Fruit fly (Drosophila melanogaster): ENCODE data around the gene Sfp84E.

Sfp84E gene

dm6 chr3R:7964751-7965319 lies 15.3 kb downstream of the Sfp84E start:
- TF ChIP-seq CTCF (optimal IDR thresholded peaks at IDR 0.05) (no peak), CG8478 (optimal IDR thresholded peaks at IDR 0.05) (no peak)

- no peak for TF ChIP-seq CTCF (optimal IDR thresholded peaks at IDR 0.05)
- no peak for TF ChIP-seq CG8478 (optimal IDR thresholded peaks at IDR 0.05)
Observed at dm6 chr3R:7963495-7964132, 16.5 kb downstream of the Sfp84E start.

- TF ChIP-seq CTCF (optimal IDR thresholded peaks at IDR 0.05) (no peak), CG8478 (optimal IDR thresholded peaks at IDR 0.05) (no peak)
Observed at dm6 chr3R:7962778-7963494, 17.2 kb downstream of the Sfp84E start.

dm6 chr3R:7961348-7961747 lies 18.8 kb downstream of the Sfp84E start:
- no peak for TF ChIP-seq CG8478 (optimal IDR thresholded peaks at IDR 0.05)
- no peak for TF ChIP-seq CTCF (optimal IDR thresholded peaks at IDR 0.05)

dm6 chr3R:7957008-7957407 lies 23.1 kb downstream of the Sfp84E start:
- TF ChIP-seq CTCF (optimal IDR thresholded peaks at IDR 0.05) (no peak), CG8478 (optimal IDR thresholded peaks at IDR 0.05) (no peak)

- TF ChIP-seq CTCF (optimal IDR thresholded peaks at IDR 0.05) = no peak
- TF ChIP-seq CG8478 (optimal IDR thresholded peaks at IDR 0.05) = no peak
Observed at dm6 chr3R:7954477-7954876, 25.6 kb downstream of the Sfp84E start.

dm6 chr3R:7953041-7953788 lies 26.9 kb downstream of the Sfp84E start:
- TF ChIP-seq CG8478 (optimal IDR thresholded peaks at IDR 0.05) = no peak
- no peak for TF ChIP-seq CTCF (optimal IDR thresholded peaks at IDR 0.05)

dm6 chr3R:7950147-7950546 lies 30.0 kb downstream of the Sfp84E start:
- TF ChIP-seq CTCF (optimal IDR thresholded peaks at IDR 0.05) (no peak), CG8478 (optimal IDR thresholded peaks at IDR 0.05) (no peak)

- TF ChIP-seq CG8478 (optimal IDR thresholded peaks at IDR 0.05) = no peak
Observed at dm6 chr3R:7947349-7947748, 32.8 kb downstream of the Sfp84E start.

- TF ChIP-seq CTCF (optimal IDR thresholded peaks at IDR 0.05) (no peak), CG8478 (optimal IDR thresholded peaks at IDR 0.05) (no peak)
Observed at dm6 chr3R:7944699-7945349, 35.3 kb downstream of the Sfp84E start.

dm6 chr3R:7936786-7937363 lies 43.2 kb downstream of the Sfp84E start:
- TF ChIP-seq CG8478 (optimal IDR thresholded peaks at IDR 0.05) (no peak), CTCF (optimal IDR thresholded peaks at IDR 0.05) (peak in 1 of 2 experiments; percentile 14)
